Worm (Caenorhabditis elegans) whole organism, L4/young adult: Measurements from ENCODE around the gene fcd-2.
A peak's percentile ranks its signal among the peaks of the same experiment; 100 is the strongest.
"Not testable (repeated sequence)": the region's sequence is repeated elsewhere in the genome, so short reads cannot be mapped to it uniquely, and the experiment has no call there.

Source experiments
- W03F9.2 ChIP-seq: fragments of 150-350 bp; optimal IDR thresholded peaks from 2 replicates; lab custom pipeline; 2014; ENCODE audit warnings: missing biosample characterization, missing genetic modification characterization
- dao-5 ChIP-seq: sonication (generic microtip); optimal IDR thresholded peaks from 2 replicates; lab custom pipeline; 2016; ENCODE audit warnings: missing genotype, missing genetic modification characterization, moderate library complexity, missing compliant biosample characterization
- him-1 ChIP-seq: sonication (generic microtip); optimal IDR thresholded peaks from 2 replicates; lab custom pipeline; 2016; ENCODE audit warnings: missing genotype, missing genetic modification reagents, missing genetic modification characterization, missing compliant biosample characterization

Gene fcd-2

DNA sequence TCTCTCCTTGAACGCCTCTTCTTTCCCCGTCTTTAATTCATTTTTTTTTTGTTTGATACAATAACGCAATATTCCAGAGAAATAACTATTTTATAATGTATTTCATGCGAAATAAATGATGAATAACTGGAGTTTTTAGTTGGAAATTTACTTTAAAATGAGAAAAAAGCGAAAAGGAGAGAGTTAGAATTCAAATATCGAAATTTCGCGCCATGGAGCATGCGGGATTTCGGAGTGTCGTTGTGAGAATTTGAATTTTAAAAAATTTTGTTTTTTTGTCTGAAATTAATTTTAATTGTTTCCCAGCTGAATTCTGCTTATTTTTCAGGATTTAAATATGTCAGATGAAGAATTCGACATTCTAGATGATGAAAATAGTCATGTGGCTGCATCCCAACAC lies at the start of gene fcd-2:
Gene fcd-2 (plus strand): TSS at position 327 of the 400 bp plus-strand sequence.
- TF ChIP-seq dao-5 (tag; lab: Kevin White, UChicago) (no peak), him-1 (tag; lab: Kevin White, UChicago) (peak; percentile 66), W03F9.2 (tag; lab: Kevin White, UChicago) (peak; percentile 53)

DNA sequence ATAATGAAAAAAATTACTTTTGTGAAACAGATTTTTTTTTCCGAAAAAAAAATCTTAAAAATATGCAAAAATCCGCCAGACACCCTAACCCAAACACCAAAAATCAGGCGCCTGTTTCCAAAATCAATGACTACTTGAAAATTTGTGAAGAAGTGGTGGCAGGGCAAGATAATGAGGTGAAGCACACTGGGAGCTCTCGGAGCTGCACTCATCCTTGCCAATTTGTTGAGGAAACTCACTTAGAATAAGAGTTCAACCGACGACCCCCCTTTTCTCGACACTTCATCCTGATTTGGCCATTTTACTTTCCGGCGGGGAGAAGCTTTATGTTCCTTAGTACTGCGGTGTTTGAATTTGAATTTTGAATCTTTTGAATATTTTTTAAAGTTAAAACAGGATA lies 47.3 kb upstream of the fcd-2 start:
- no peak for TF ChIP-seq him-1 (tag; lab: Kevin White, UChicago)
- TF ChIP-seq W03F9.2 (tag; lab: Kevin White, UChicago): no peak
- no peak for TF ChIP-seq dao-5 (tag; lab: Kevin White, UChicago)

DNA sequence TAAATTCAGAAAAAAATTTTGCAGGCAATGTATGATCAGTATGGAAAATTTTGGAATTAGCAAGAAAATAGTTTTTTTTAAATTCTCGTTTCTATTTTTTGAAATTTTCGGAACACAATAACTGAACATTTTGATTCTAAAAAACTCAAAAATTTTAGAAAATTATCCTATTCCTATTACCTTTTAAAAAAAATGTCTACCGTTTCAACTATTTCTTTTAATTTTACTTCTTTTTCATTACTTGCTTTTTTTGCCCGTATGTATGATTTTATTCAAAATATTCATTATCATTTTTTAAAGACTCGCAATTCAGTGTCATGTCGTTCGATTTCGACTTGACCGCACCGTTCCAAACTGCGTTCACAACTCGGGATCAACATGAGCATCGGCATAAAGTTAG lies 44.2 kb upstream of the fcd-2 start, which contains the start of gene atln-2:
Gene atln-2 (plus strand): TSS at position 301 of the 400 bp plus-strand sequence.
- no peak for TF ChIP-seq W03F9.2 (tag; lab: Kevin White, UChicago)
- no peak for TF ChIP-seq dao-5 (tag; lab: Kevin White, UChicago)

DNA sequence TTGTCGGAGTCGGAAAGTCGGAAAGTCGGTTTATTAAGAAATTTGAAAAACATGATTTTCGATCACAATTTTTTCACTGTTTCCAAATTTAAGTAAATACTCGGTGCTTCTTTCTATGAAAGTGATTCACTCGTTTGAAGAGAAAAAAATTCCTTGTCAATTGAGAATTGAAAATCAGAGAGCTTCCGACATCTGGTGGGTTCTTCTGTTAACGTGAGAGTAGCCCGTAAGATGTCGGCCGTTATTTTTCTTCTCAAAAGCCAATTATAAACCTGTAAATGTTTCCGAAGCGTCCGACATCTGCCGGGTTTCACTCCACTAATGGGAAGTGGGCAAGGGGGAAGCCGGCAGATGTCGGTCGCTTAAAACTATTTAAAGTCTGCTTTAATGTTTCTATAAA lies 40.5 kb upstream of the fcd-2 start:
- TF ChIP-seq W03F9.2 (tag; lab: Kevin White, UChicago) (no peak), him-1 (tag; lab: Kevin White, UChicago) (no peak)

DNA sequence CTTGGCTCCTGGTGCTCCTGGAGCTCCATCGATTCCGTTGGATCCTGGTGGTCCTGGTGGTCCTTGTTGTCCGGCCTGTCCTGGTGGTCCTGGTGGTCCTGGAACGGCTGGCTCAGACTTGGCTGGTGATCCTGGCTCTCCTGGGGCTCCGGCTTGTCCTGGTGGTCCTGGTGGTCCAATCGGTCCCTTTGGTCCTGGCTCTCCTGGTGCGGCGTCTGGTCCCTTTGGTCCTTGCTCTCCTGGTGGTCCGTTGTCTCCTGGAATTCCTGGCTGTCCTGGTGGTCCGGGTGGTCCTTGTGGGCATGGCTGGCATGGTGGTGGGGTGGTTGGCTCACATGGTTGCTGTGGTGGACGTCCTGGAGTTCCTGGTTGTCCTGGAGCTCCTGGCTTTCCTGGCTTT lies 39.7 kb upstream of the fcd-2 start:
- TF ChIP-seq dao-5 (tag; lab: Kevin White, UChicago): no peak
- TF ChIP-seq W03F9.2 (tag; lab: Kevin White, UChicago): no peak
- no peak for TF ChIP-seq him-1 (tag; lab: Kevin White, UChicago)

DNA sequence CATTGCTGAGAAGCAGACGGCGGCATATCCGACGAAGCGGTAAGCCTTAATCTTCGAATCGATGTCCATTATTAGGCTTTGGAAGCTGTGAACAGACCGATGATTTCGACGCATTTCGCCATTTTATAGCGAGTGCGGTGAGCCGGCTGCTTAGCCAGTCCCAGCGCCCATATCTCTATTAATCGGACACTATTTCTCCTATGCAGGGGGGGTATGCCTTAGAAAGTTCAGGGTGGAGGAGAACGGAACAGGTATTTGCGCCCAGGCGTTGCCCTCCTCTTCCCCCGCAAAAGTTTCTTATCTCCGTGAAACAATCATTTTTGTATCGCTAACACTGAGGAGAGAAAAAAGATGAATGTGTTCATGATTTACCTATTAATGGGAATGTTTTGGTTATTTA lies 38.8 kb upstream of the fcd-2 start, which contains the start of gene dpy-4:
Gene dpy-4 (minus strand): TSS at position 101 of the 400 bp plus-strand sequence.
- TF ChIP-seq dao-5 (tag; lab: Kevin White, UChicago) (no peak), W03F9.2 (tag; lab: Kevin White, UChicago) (no peak), him-1 (tag; lab: Kevin White, UChicago) (no peak)

DNA sequence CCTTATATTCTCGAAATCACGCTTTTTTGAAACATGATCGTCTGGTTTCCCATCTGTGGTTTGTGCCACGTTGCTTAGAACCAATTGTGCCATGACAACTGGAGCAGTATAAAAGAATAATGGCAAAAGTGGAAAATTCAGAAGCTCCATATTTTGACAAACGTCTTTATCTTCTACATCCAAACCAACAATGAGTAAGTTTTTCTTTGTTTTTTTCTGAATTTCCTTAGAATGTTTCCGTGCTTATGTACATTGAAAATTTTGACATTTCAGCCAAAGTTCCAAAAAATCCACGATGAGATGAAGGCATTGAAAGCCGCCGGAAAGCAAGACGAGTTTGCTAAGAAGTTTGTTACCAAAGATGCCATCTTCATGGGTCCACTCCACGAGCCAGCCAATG lies 19.0 kb upstream of the fcd-2 start, which contains the start of gene Y41E3.6:
Gene Y41E3.6 (plus strand): TSS at position 301 of the 400 bp plus-strand sequence.
- not testable (repeated sequence) for TF ChIP-seq him-1, dao-5, W03F9.2 (tag; lab: Kevin White, UChicago)

DNA sequence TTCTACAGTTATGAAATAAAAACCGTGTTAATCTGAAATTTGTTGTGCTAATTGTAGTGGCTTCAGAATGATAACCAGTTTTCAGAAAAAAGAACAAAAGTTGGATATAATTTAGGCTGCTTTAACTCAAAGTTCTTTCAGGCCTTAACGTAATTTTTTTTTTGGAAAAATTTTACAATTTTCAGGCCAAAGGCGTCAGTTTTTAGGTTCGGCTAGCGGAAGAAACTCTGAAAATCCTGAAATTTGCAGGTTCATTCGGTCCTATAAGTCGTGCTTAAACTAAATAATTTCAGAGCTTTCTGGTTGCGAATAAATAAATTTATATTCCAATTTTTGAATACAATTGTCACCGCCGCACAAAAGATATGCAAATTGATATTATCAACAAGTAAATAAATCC lies 17.3 kb upstream of the fcd-2 start:
- TF ChIP-seq W03F9.2 (tag; lab: Kevin White, UChicago): no peak
- TF ChIP-seq dao-5 (tag; lab: Kevin White, UChicago): no peak
- TF ChIP-seq him-1 (tag; lab: Kevin White, UChicago): no peak

DNA sequence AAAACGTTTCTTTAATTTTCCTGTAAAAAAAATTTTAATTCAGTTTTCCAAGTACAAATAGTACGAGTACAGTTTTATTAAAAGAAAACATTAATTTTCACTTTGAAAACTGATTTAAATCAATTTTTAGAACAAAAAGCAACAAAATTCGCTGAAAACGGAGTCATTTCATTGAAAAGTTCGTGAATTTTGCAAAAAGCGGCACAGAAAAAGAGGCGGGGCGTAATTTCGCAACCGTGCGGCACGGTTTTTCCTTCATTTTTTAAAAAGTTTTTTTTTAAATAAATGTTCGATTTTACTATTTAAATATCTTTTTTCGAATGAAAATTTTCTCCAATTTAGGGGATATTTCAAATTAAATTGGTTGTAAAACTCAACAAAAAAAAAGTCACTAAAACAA lies 14.3 kb upstream of the fcd-2 start:
- TF ChIP-seq W03F9.2 (tag; lab: Kevin White, UChicago) (no peak), him-1 (tag; lab: Kevin White, UChicago) (no peak), dao-5 (tag; lab: Kevin White, UChicago) (no peak)

DNA sequence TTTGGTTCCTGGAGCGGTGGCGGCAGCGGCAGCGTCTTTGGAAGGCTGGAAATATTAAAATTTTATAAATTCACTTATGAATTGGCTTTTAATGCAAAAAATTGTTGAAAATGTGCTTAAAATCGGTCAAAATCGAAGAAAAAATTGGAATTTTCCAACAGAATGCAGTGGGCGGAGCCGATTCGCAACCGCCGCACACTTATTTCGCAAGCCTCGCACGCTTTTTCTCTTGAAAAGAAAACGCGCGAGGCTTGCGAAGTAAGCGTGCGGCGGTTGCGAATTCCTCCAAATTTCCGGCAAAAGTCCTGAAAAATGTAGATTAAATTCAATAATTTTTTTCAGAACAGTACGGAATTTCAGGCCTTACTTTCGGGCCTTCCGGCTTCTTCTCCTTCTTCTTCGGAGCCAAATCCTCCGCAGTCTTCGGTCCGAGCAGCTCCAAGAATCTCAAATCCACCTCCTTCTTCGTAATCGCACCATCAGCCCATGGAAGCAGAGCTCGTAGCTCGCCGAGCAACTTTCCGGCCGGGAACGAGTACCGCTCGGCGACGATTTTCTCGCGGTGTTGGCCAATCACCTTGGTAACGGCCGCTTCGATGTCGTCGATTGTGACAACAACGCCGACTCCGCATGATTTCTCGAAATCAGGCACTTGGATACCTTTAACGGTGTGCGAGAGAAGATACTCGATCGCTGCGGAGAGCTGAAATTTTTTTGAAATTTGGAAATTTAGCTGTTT lies 13.2 kb upstream of the fcd-2 start:
- TF ChIP-seq dao-5 (tag; lab: Kevin White, UChicago): no peak
- no peak for TF ChIP-seq him-1 (tag; lab: Kevin White, UChicago)
- no peak for TF ChIP-seq W03F9.2 (tag; lab: Kevin White, UChicago)

DNA sequence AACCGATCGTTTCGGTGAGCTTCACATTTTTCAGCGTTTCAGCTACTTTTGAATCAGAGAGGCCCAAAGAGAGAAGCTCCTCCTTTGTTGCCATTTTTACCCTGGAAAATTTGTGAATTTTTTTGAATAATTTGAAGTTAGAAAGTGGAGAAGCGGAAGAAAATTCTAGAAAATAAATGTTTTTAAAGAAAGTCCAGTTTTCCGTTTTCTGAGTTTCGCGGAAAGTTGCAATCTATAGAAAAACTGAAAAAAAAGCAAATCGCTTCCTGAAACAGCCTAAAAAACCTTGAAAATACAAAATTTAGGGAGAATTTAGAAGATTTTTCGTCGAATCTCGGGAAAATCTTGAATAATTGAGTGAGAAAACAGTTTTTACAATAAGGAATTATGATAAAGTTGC lies 12.4 kb upstream of the fcd-2 start, which contains the start of gene qars-1:
Gene qars-1 (minus strand): TSS at position 101 of the 400 bp plus-strand sequence.
- no peak for TF ChIP-seq W03F9.2 (tag; lab: Kevin White, UChicago)
- no peak for TF ChIP-seq him-1 (tag; lab: Kevin White, UChicago)
- TF ChIP-seq dao-5 (tag; lab: Kevin White, UChicago): no peak

DNA sequence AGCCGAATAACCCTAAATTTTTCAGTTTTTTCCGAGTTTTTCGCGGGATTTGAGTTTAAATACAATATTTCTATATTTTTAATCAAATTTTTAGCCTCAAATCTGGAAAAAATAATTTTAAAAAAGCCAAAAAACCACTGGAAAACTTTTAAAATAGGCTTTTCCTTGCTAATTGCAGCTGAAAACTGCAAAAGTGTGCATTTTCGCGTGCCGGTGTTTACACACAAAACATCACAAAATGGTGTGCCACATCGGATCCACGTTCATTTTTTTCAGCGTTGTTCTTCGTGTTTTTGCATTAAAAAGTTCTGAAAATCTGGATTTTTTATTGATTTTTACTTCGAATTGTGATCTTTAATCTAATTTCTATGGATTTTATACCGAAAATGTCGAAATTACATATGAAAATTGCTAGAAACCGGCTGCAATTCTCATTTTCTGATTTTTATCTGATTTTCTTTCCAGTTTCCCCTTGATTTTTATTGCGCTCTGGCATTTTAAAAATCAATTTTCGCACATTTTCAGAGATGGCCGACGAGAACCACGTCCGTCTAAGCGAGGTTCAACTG lies 11.9 kb upstream of the fcd-2 start, which contains the start of gene Y41E3.7:
Gene Y41E3.7 (plus strand): TSS at position 519 of the 569 bp plus-strand sequence.
- TF ChIP-seq W03F9.2 (tag; lab: Kevin White, UChicago): peak; percentile 10
- no peak for TF ChIP-seq him-1 (tag; lab: Kevin White, UChicago)

DNA sequence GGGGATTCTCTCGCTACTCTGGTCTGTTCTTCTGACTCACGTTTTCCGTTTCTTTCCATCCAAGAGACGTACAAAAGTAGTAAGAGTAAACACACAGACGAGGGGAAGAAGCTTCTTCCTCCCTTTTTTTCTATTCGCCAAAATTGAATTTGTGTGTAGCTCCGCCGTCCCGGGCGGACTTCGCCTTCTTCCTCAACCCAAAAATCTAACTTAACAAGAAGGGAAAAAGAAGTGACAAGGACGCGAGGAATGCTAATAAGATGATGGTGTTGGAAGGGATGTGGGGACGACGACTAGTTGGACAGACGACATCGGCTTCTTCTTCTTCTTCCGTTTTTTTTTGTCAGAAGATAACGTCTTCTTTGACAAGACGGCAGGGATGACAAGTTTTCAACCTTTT lies 8.5 kb upstream of the fcd-2 start:
- no peak for TF ChIP-seq dao-5 (tag; lab: Kevin White, UChicago)
- no peak for TF ChIP-seq W03F9.2 (tag; lab: Kevin White, UChicago)
- TF ChIP-seq him-1 (tag; lab: Kevin White, UChicago): no peak
